Fruit fly (Drosophila melanogaster) whole organism, embryonic: Measurements from ENCODE around the gene CG3546.

Source experiments
- Bdp1 ChIP-seq: fragments of 200-800 bp; sonication (Bioruptor generic); optimal IDR thresholded peaks from 3 replicates; lab custom pipeline; 2016; ENCODE audit warnings: missing biosample characterization, missing genetic modification characterization
- CG10366 ChIP-seq: fragments of 200-800 bp; sonication (Bioruptor generic); IDR thresholded peaks from 2 replicates; pipeline ENCODE4 v1.3.6; 2022; ENCODE audit warnings: missing biosample characterization, missing genetic modification characterization
- CG10431 ChIP-seq: fragments of 200-800 bp; sonication (Bioruptor generic); optimal IDR thresholded peaks from 3 replicates; lab custom pipeline; 2018; ENCODE audit warnings: missing biosample characterization, mild to moderate bottlenecking, missing genetic modification characterization
- CG11085 ChIP-seq: fragments of 200-800 bp; sonication (Bioruptor generic); IDR thresholded peaks from 2 replicates; pipeline ENCODE4 v1.3.6; 2022; ENCODE audit warnings: missing biosample characterization, missing genetic modification characterization
- CG11504 ChIP-seq: fragments of 200-800 bp; sonication (Bioruptor generic); optimal IDR thresholded peaks from 3 replicates; lab custom pipeline; 2019; ENCODE audit warnings: missing biosample characterization, mild to moderate bottlenecking, missing genetic modification characterization, moderate library complexity
- CG12104 ChIP-seq: fragments of 200-800 bp; sonication (Bioruptor generic); optimal IDR thresholded peaks from 3 replicates; lab custom pipeline; 2016; ENCODE audit warnings: missing biosample characterization, missing genetic modification characterization
- CG1233 ChIP-seq: fragments of 200-800 bp; sonication (Bioruptor generic); optimal IDR thresholded peaks from 4 replicates; lab custom pipeline; 2018; ENCODE audit warnings: missing biosample characterization, mild to moderate bottlenecking, missing genetic modification characterization
- CG12659 ChIP-seq: fragments of 200-800 bp; sonication (Bioruptor generic); optimal IDR thresholded peaks from 3 replicates; lab custom pipeline; 2017; ENCODE audit warnings: mild to moderate bottlenecking, missing biosample characterization, missing genetic modification reagents, missing genetic modification characterization
- CG12769 ChIP-seq: fragments of 200-800 bp; sonication (Bioruptor generic); optimal IDR thresholded peaks from 2 replicates; lab custom pipeline; 2019; ENCODE audit warnings: missing biosample characterization, mild to moderate bottlenecking, missing genetic modification characterization, moderate library complexity
- CG17361 ChIP-seq: fragments of 200-800 bp; sonication (Bioruptor generic); IDR thresholded peaks from 3 replicates; pipeline ENCODE4 v1.3.6; 2022; ENCODE audit warnings: missing biosample characterization, missing genetic modification characterization
- CG17912 ChIP-seq: fragments of 200-800 bp; sonication (Bioruptor generic); optimal IDR thresholded peaks from 2 replicates; lab custom pipeline; 2018; ENCODE audit warnings: missing biosample characterization, mild to moderate bottlenecking, missing genetic modification characterization
- CG18011 ChIP-seq: fragments of 200-800 bp; sonication (Bioruptor generic); optimal IDR thresholded peaks from 2 replicates; lab custom pipeline; 2017; ENCODE audit warnings: missing biosample characterization, missing genetic modification characterization, mild to moderate bottlenecking, moderate library complexity, missing genotype
- CG2712 ChIP-seq: fragments of 200-800 bp; optimal IDR thresholded peaks from 3 replicates; lab custom pipeline; 2019; ENCODE audit warnings: missing biosample characterization, mild to moderate bottlenecking, missing genetic modification characterization, moderate library complexity
- CG32772 ChIP-seq: fragments of 200-800 bp; sonication (Bioruptor generic); IDR thresholded peaks from 2 replicates; pipeline ENCODE4 v1.3.6; 2022; ENCODE audit warnings: missing biosample characterization, missing genetic modification characterization
- CG4854 ChIP-seq: fragments of 200-800 bp; sonication (Bioruptor generic); optimal IDR thresholded peaks from 2 replicates; lab custom pipeline; 2016; ENCODE audit warnings: missing biosample characterization, missing genetic modification characterization, inconsistent platforms
- CG6654 ChIP-seq: fragments of 200-800 bp; sonication (Bioruptor generic); optimal IDR thresholded peaks from 2 replicates; lab custom pipeline; 2017; ENCODE audit warnings: missing biosample characterization, mild to moderate bottlenecking, missing genetic modification characterization
- CG7839 ChIP-seq: fragments of 200-800 bp; sonication (Bioruptor generic); optimal IDR thresholded peaks from 3 replicates; lab custom pipeline; 2018; ENCODE audit warnings: missing biosample characterization, mild to moderate bottlenecking, missing genetic modification characterization, moderate library complexity
- CG9876 ChIP-seq: fragments of 200-800 bp; sonication (Bioruptor generic); optimal IDR thresholded peaks from 2 replicates; lab custom pipeline; 2016; ENCODE audit warnings: missing biosample characterization, missing genetic modification characterization
- Camta ChIP-seq: fragments of 200-800 bp; sonication (Bioruptor generic); optimal IDR thresholded peaks from 2 replicates; lab custom pipeline; 2016; ENCODE audit warnings: missing biosample characterization, missing genetic modification characterization
- D19A ChIP-seq: fragments of 200-800 bp; optimal IDR thresholded peaks from 3 replicates; lab custom pipeline; 2019; ENCODE audit warnings: missing biosample characterization, mild to moderate bottlenecking, missing genetic modification characterization, moderate library complexity
- Dref ChIP-seq: fragments of 200-800 bp; sonication (Bioruptor generic); IDR thresholded peaks from 2 replicates; pipeline ENCODE4 v1.3.6; 2022; ENCODE audit warnings: missing biosample characterization, missing genetic modification characterization
- Drgx ChIP-seq: fragments of 200-800 bp; sonication (Bioruptor generic); IDR thresholded peaks from 2 replicates; pipeline ENCODE4 v1.3.6; 2022; ENCODE audit warnings: missing biosample characterization, missing genetic modification characterization
- Hr51 ChIP-seq, 2 experiments: fragments of 200-800 bp; sonication (Bioruptor generic); optimal IDR thresholded peaks; 2 replicates in 1 of 2; 3 replicates in 1 of 2; lab custom pipeline; 2016 to 2018; ENCODE audit warnings: missing biosample characterization in 2 of 2, missing genetic modification characterization in 2 of 2, mild to moderate bottlenecking in 1 of 2, moderate library complexity in 1 of 2
- Optix ChIP-seq: fragments of 200-800 bp; sonication (Bioruptor generic); IDR thresholded peaks from 3 replicates; pipeline ENCODE4 v1.3.6; 2022; ENCODE audit warnings: missing biosample characterization, missing genetic modification characterization
- PHDP ChIP-seq: fragments of 200-800 bp; sonication (Bioruptor generic); optimal IDR thresholded peaks from 3 replicates; lab custom pipeline; 2018; ENCODE audit warnings: missing biosample characterization, mild to moderate bottlenecking, missing genetic modification characterization, moderate library complexity
- Scr ChIP-seq: fragments of 200-800 bp; sonication (Bioruptor generic); IDR thresholded peaks from 2 replicates; pipeline ENCODE4 v1.3.6; 2022; ENCODE audit warnings: missing biosample characterization, missing genetic modification characterization; ENCODE audit not compliant: partially characterized antibody
- Sox102F ChIP-seq: fragments of 200-800 bp; sonication (Bioruptor generic); optimal IDR thresholded peaks from 2 replicates; lab custom pipeline; 2018; ENCODE audit warnings: missing biosample characterization, mild to moderate bottlenecking, missing genetic modification characterization, moderate library complexity
- br ChIP-seq: fragments of >200 bp; optimal IDR thresholded peaks from 2 replicates; lab custom pipeline; 2017
- bsh ChIP-seq, 2 experiments: fragments of 200-800 bp; sonication (Bioruptor generic); optimal IDR thresholded peaks; 2 replicates each; lab custom pipeline; 2017 to 2018; ENCODE audit warnings: mild to moderate bottlenecking in 2 of 2, missing biosample characterization in 2 of 2, missing genetic modification characterization in 2 of 2, moderate library complexity in 1 of 2
- ci ChIP-seq: fragments of 200-800 bp; sonication (Bioruptor generic); IDR thresholded peaks from 3 replicates; pipeline ENCODE4 v1.3.6; 2022; ENCODE audit warnings: missing biosample characterization, missing genetic modification characterization
- gem ChIP-seq: fragments of 200-800 bp; sonication (Bioruptor generic); optimal IDR thresholded peaks from 2 replicates; lab custom pipeline; 2019; ENCODE audit warnings: missing biosample characterization, mild to moderate bottlenecking, missing genetic modification characterization, moderate library complexity
- her ChIP-seq: fragments of 200-800 bp; sonication (Bioruptor generic); optimal IDR thresholded peaks from 2 replicates; lab custom pipeline; 2016; ENCODE audit warnings: missing biosample characterization, missing genetic modification characterization
- jumu ChIP-seq: fragments of 200-800 bp; sonication (Bioruptor generic); optimal IDR thresholded peaks from 3 replicates; lab custom pipeline; 2016; ENCODE audit warnings: missing biosample characterization, missing genetic modification characterization
- nmo ChIP-seq: fragments of 200-800 bp; sonication (Bioruptor generic); optimal IDR thresholded peaks from 2 replicates; lab custom pipeline; 2018; ENCODE audit warnings: missing biosample characterization, mild to moderate bottlenecking, missing genetic modification characterization, moderate library complexity
- phol ChIP-seq: fragments of 200-800 bp; sonication (Bioruptor generic); optimal IDR thresholded peaks from 3 replicates; lab custom pipeline; 2018; ENCODE audit warnings: missing biosample characterization, mild to moderate bottlenecking, missing genetic modification characterization, moderate library complexity
- prd ChIP-seq, 3 experiments: fragments of >200 bp in 2 of 3; fragments of 200-800 bp in 1 of 3; sonication (Bioruptor generic) in 1 of 3; optimal IDR thresholded peaks in 2 of 3; IDR thresholded peaks in 1 of 3; 2 replicates in 2 of 3; 3 replicates in 1 of 3; pipeline versions ENCODE4 v1.3.6 to Lab custom; 2017 to 2022; ENCODE audit warnings: missing biosample characterization in 1 of 3, missing genetic modification characterization in 1 of 3
- row ChIP-seq: fragments of 200-800 bp; sonication (Bioruptor generic); IDR thresholded peaks from 3 replicates; pipeline ENCODE4 v1.3.6; 2022; ENCODE audit warnings: missing biosample characterization, missing genetic modification characterization
- seq ChIP-seq: fragments of 200-800 bp; sonication (Bioruptor generic); IDR thresholded peaks from 2 replicates; pipeline ENCODE4 v1.3.6; 2022; ENCODE audit warnings: missing biosample characterization, missing genetic modification characterization
- slou ChIP-seq: fragments of 200-800 bp; sonication (Bioruptor generic); optimal IDR thresholded peaks from 3 replicates; lab custom pipeline; 2016; ENCODE audit warnings: missing biosample characterization, missing genetic modification characterization
- tgo ChIP-seq: fragments of 200-800 bp; sonication (Bioruptor generic); IDR thresholded peaks from 3 replicates; pipeline ENCODE4 v1.3.6; 2022; ENCODE audit warnings: missing biosample characterization, missing genetic modification characterization
- tio ChIP-seq: fragments of 200-800 bp; sonication (Bioruptor generic); optimal IDR thresholded peaks from 2 replicates; lab custom pipeline; 2017; ENCODE audit warnings: missing biosample characterization, missing genetic modification characterization, inconsistent platforms
- toy ChIP-seq: fragments of 200-800 bp; sonication (Bioruptor generic); IDR thresholded peaks from 2 replicates; pipeline ENCODE4 v1.3.6; 2022; ENCODE audit warnings: missing biosample characterization, missing genetic modification characterization

CG3546 gene

DNA sequence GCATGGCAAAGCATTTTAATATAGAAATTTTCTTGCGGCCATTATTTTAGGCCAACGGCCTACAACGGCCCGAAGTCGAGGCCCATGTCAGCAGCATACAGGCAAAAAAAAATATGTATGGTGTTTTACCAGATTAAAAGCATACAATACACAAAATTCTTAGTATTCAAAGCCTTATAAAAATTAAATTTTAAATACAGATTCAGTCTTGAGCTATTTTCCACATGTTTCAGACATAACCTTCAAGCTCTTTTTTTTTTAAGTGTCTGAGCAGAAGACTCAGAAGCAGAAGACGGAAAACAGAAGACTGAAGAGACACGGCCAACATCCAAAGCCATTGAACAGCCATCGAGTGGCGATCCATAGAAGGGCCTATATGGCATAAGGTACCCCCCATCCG lies 23.9 kb downstream of the CG3546 start (continued):
- TF ChIP-seq CG9876 (GFP tag; lab: Kevin White, UChicago) (no peak), CG6654 (GFP tag; lab: Kevin White, UChicago) (peak; percentile 27), CG11085 (GFP tag; lab: Robert Waterston, UW) (no peak), CG12659 (GFP tag; lab: Kevin White, UChicago) (no peak), Optix (GFP tag; lab: Robert Waterston, UW) (no peak), Scr (GFP tag; lab: Robert Waterston, UW) (no peak), CG1233 (GFP tag; lab: Kevin White, UChicago) (peak; percentile 5), Bdp1 (GFP tag; lab: Kevin White, UChicago) (no peak), CG18011 (GFP tag; lab: Kevin White, UChicago) (no peak), toy (GFP tag; lab: Robert Waterston, UW) (no peak), Camta (peak; percentile 9), PHDP (peak; percentile 18), CG4854 (GFP tag; lab: Kevin White, UChicago) (no peak), CG17912 (GFP tag; lab: Kevin White, UChicago) (no peak), CG17361 (GFP tag; lab: Robert Waterston, UW) (peak; percentile 57; the same call in 2 of the 3 replicates), slou (GFP tag; lab: Kevin White, UChicago) (no peak), D19A (tag; lab: Kevin White, UChicago) (peak; percentile 32), CG12104 (GFP tag; lab: Kevin White, UChicago) (no peak), Drgx (GFP tag; lab: Robert Waterston, UW) (no peak), CG10366 (GFP tag; lab: Robert Waterston, UW) (no peak)

DNA sequence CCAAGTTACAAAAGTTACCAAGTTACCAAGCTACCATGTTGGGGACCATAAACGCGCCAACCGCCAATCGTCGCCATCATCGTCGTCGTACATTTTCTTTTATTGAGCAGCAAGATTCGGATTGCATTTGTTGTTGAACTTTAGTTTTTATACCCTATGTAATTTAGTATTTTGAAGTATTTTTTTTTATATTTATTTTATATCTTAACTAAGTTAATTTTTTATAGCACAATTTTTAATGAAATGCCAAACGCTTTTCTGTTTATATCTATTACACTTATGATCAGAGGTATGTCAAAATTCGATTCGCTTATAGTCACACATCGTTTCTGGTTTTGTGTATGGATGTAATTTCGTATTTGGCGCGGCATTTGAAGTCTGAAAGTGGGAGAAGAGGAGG lies 24.6 kb downstream of the CG3546 start:
- TF ChIP-seq CG11504 (tag; lab: Kevin White, UChicago) (peak; percentile 36), tio (GFP tag; lab: Kevin White, UChicago) (no peak), her (GFP tag; lab: Kevin White, UChicago) (no peak), jumu (GFP tag; lab: Kevin White, UChicago) (no peak), row (GFP tag; lab: Robert Waterston, UW) (0 out of 3 replicates have a peak, but pooled peaks have one; percentile 21), Hr51 (GFP tag; optimal IDR thresholded peaks at IDR 0.05; lab: Kevin White, UChicago) (peak in 1 of 2 experiments; percentile 13), prd (optimal IDR thresholded peaks at IDR 0.05; lab: Kevin White, UChicago) (no peak), prd (GFP tag; IDR thresholded peaks at IDR 0.05; lab: Robert Waterston, UW) (0 out of 3 replicates have a peak, but pooled peaks have one; percentile 15), seq (no peak), CG10431 (GFP tag; lab: Kevin White, UChicago) (no peak), gem (tag; lab: Kevin White, UChicago) (peak; percentile 35), nmo (GFP tag; lab: Kevin White, UChicago) (peak; percentile 18), br (no peak), Dref (no peak), CG7839 (tag; lab: Kevin White, UChicago) (peak; percentile 10), bsh (GFP tag; optimal IDR thresholded peaks at IDR 0.05; lab: Kevin White, UChicago) (peak in 1 of 2 experiments; percentile 1), Sox102F (peak; percentile 39), CG12769 (tag; lab: Kevin White, UChicago) (no peak), CG2712 (tag; lab: Kevin White, UChicago) (peak; percentile 14), ci (0 out of 3 replicates have a peak, but pooled peaks have one; percentile 24), tgo (GFP tag; lab: Robert Waterston, UW) (no peak), phol (tag; lab: Kevin White, UChicago) (peak; percentile 8), CG32772 (GFP tag; lab: Robert Waterston, UW) (no peak)
